Worm (Caenorhabditis elegans) whole organism, L1 larva: ENCODE measurements around the gene mdt-26.
A peak's percentile ranks its signal among the peaks of the same experiment; 100 is the strongest.

Source experiments
- C16A3.4 ChIP-seq: fragments of 150-350 bp; optimal IDR thresholded peaks from 2 replicates; lab custom pipeline; 2014; ENCODE audit warnings: missing biosample characterization, missing genetic modification characterization
- C34B4.2 ChIP-seq: sonication (generic microtip); optimal IDR thresholded peaks from 2 replicates; lab custom pipeline; 2017; ENCODE audit warnings: mild to moderate bottlenecking, missing genetic modification characterization, missing compliant biosample characterization
- Y116A8C.19 ChIP-seq: sonication (generic microtip); optimal IDR thresholded peaks from 2 replicates; lab custom pipeline; 2016; ENCODE audit warnings: missing compliant biosample characterization, missing genetic modification characterization, borderline replicate concordance
- aha-1 ChIP-seq: fragments of 150-350 bp; optimal IDR thresholded peaks from 2 replicates; lab custom pipeline; 2014; ENCODE audit warnings: missing biosample characterization, missing genetic modification characterization
- alr-1 ChIP-seq: fragments of 200-800 bp; sonication (Bioruptor generic); optimal IDR thresholded peaks from 2 replicates; lab custom pipeline; 2018; ENCODE audit warnings: borderline replicate concordance, mild to moderate bottlenecking, missing genetic modification characterization, missing compliant biosample characterization
- aly-2 ChIP-seq: fragments of 150-350 bp; optimal IDR thresholded peaks from 2 replicates; lab custom pipeline; 2014; ENCODE audit warnings: missing biosample characterization, missing genetic modification characterization
- ama-1 ChIP-seq: fragments of 150-350 bp; optimal IDR thresholded peaks from 2 replicates; lab custom pipeline; 2014
- blmp-1 ChIP-seq: fragments of 150-350 bp; optimal IDR thresholded peaks from 2 replicates; lab custom pipeline; 2014; ENCODE audit warnings: missing biosample characterization, missing genetic modification characterization
- ceh-8 ChIP-seq: fragments of 200-800 bp; sonication (Bioruptor generic); optimal IDR thresholded peaks from 2 replicates; lab custom pipeline; 2018; ENCODE audit warnings: mild to moderate bottlenecking, missing genetic modification characterization, moderate library complexity, missing compliant biosample characterization
- ceh-82 ChIP-seq, 3 experiments: fragments of 150-350 bp in 1 of 3; sonication (generic microtip) in 2 of 3; optimal IDR thresholded peaks; 2 replicates each; lab custom pipeline; 2014 to 2017; ENCODE audit warnings: missing biosample characterization in 3 of 3, missing genetic modification characterization in 3 of 3
- ceh-88 ChIP-seq: fragments of 200-800 bp; sonication (Bioruptor generic); IDR thresholded peaks from 2 replicates; pipeline ENCODE4 v1.3.6; 2022; ENCODE audit warnings: missing genetic modification characterization, missing compliant biosample characterization
- ceh-90 ChIP-seq: sonication (generic microtip); optimal IDR thresholded peaks from 2 replicates; lab custom pipeline; 2016; ENCODE audit warnings: missing genetic modification characterization, missing compliant biosample characterization
- ces-1 ChIP-seq: fragments of 150-350 bp; optimal IDR thresholded peaks from 2 replicates; lab custom pipeline; 2014; ENCODE audit warnings: missing biosample characterization, missing genetic modification reagents, missing genetic modification characterization
- dpl-1 ChIP-seq, 3 experiments: fragments of 150-350 bp in 2 of 3; sonication (generic microtip) in 1 of 3; optimal IDR thresholded peaks; 2 replicates each; lab custom pipeline; 2014 to 2017; ENCODE audit warnings: missing biosample characterization in 3 of 3, missing genetic modification characterization in 3 of 3, missing genetic modification reagents in 3 of 3
- dsc-1 ChIP-seq: sonication (generic microtip); optimal IDR thresholded peaks from 2 replicates; lab custom pipeline; 2016; ENCODE audit warnings: mild to moderate bottlenecking, missing genetic modification characterization, missing compliant biosample characterization
- efl-1 ChIP-seq, 4 experiments: fragments of 150-350 bp; optimal IDR thresholded peaks in 3 of 4; peaks in 1 of 4; 1 replicate in 1 of 4; 2 replicates in 3 of 4; lab custom pipeline; 2014; ENCODE audit warnings: missing biosample characterization in 2 of 4, missing genetic modification characterization in 2 of 4, missing genetic modification reagents in 2 of 4
- egl-13 ChIP-seq: sonication (generic microtip); optimal IDR thresholded peaks from 2 replicates; lab custom pipeline; 2016; ENCODE audit warnings: missing genotype, missing genetic modification reagents, missing genetic modification characterization, missing compliant biosample characterization
- elt-3 ChIP-seq, 6 experiments: fragments of 150-350 bp in 1 of 6; sonication (generic microtip); optimal IDR thresholded peaks; 2 replicates each; lab custom pipeline; 2017 to 2018; ENCODE audit warnings: missing biosample characterization in 6 of 6, missing genetic modification characterization in 6 of 6, inconsistent platforms in 1 of 6
- ets-5 ChIP-seq: fragments of 200-800 bp; sonication (Bioruptor generic); IDR thresholded peaks from 2 replicates; pipeline ENCODE4 v1.3.6; 2022; ENCODE audit warnings: missing genetic modification characterization, missing compliant biosample characterization
- fkh-10 ChIP-seq: sonication (generic microtip); optimal IDR thresholded peaks from 2 replicates; lab custom pipeline; 2017; ENCODE audit warnings: missing biosample characterization, missing genetic modification reagents, missing genetic modification characterization
- fkh-4 ChIP-seq: sonication (generic microtip); optimal IDR thresholded peaks from 2 replicates; lab custom pipeline; 2016; ENCODE audit warnings: missing compliant biosample characterization, missing genetic modification characterization, borderline replicate concordance
- fos-1 ChIP-seq: fragments of 150-350 bp; optimal IDR thresholded peaks from 2 replicates; lab custom pipeline; 2014; ENCODE audit warnings: missing biosample characterization, missing genetic modification characterization
- hlh-4 ChIP-seq: sonication (generic microtip); optimal IDR thresholded peaks from 2 replicates; lab custom pipeline; 2016; ENCODE audit warnings: mild to moderate bottlenecking, missing genetic modification characterization, missing compliant biosample characterization
- hpl-2 ChIP-seq: fragments of 150-350 bp; optimal IDR thresholded peaks from 2 replicates; lab custom pipeline; 2014; ENCODE audit warnings: missing biosample characterization, missing genetic modification reagents, missing genetic modification characterization
- lin-13 ChIP-seq: fragments of 150-350 bp; optimal IDR thresholded peaks from 2 replicates; lab custom pipeline; 2014; ENCODE audit warnings: missing biosample characterization, missing genetic modification reagents, missing genetic modification characterization
- lin-14 ChIP-seq: fragments of 200-800 bp; sonication (Bioruptor generic); optimal IDR thresholded peaks from 2 replicates; lab custom pipeline; 2018; ENCODE audit warnings: mild to moderate bottlenecking, missing genetic modification characterization, moderate library complexity, missing compliant biosample characterization
- lin-15B ChIP-seq: fragments of 150-350 bp; sonication (generic microtip); optimal IDR thresholded peaks from 3 replicates; lab custom pipeline; 2014; ENCODE audit warnings: missing biosample characterization, missing genetic modification characterization
- lin-39 ChIP-seq: fragments of 150-350 bp; optimal IDR thresholded peaks from 2 replicates; lab custom pipeline; 2014; ENCODE audit warnings: missing biosample characterization, missing genetic modification reagents, missing genetic modification characterization
- lir-3 ChIP-seq: sonication (generic microtip); optimal IDR thresholded peaks from 2 replicates; lab custom pipeline; 2016; ENCODE audit warnings: mild to moderate bottlenecking, missing genetic modification characterization, moderate library complexity, missing compliant biosample characterization; ENCODE audit not compliant: poor library complexity
- mab-9 ChIP-seq: fragments of 200-800 bp; sonication (Bioruptor generic); IDR thresholded peaks from 2 replicates; pipeline ENCODE4 v1.3.6; 2022; ENCODE audit warnings: missing genetic modification reagents, missing genetic modification characterization, missing compliant biosample characterization
- mdl-1 ChIP-seq, 2 experiments: fragments of 150-350 bp; optimal IDR thresholded peaks; 2 replicates each; lab custom pipeline; 2014 to 2017; ENCODE audit warnings: missing biosample characterization in 2 of 2, missing genetic modification characterization in 2 of 2, inconsistent platforms in 1 of 2
- mef-2 ChIP-seq: fragments of 150-350 bp; optimal IDR thresholded peaks from 2 replicates; lab custom pipeline; 2014; ENCODE audit warnings: missing biosample characterization, missing genetic modification characterization
- nhr-12 ChIP-seq: sonication (generic microtip); optimal IDR thresholded peaks from 2 replicates; lab custom pipeline; 2017; ENCODE audit warnings: missing biosample characterization, missing genetic modification characterization
- nhr-19 ChIP-seq: fragments of 200-800 bp; sonication (Bioruptor generic); conservative IDR thresholded peaks from 2 replicates; pipeline ENCODE4 v1.3.6; 2022; ENCODE audit warnings: missing genetic modification characterization, missing compliant biosample characterization
- nhr-237 ChIP-seq: fragments of 150-350 bp; optimal IDR thresholded peaks from 2 replicates; lab custom pipeline; 2014; ENCODE audit warnings: missing biosample characterization, missing genetic modification characterization
- nhr-28 ChIP-seq: fragments of 150-350 bp; optimal IDR thresholded peaks from 2 replicates; lab custom pipeline; 2014; ENCODE audit warnings: missing biosample characterization, missing genetic modification characterization
- nhr-47 ChIP-seq: sonication (generic microtip); optimal IDR thresholded peaks from 2 replicates; lab custom pipeline; 2016; ENCODE audit warnings: mild to moderate bottlenecking, missing genetic modification characterization, moderate library complexity, missing compliant biosample characterization
- nhr-71 ChIP-seq: sonication (generic microtip); optimal IDR thresholded peaks from 2 replicates; lab custom pipeline; 2016; ENCODE audit warnings: mild to moderate bottlenecking, missing genetic modification characterization, moderate library complexity, missing compliant biosample characterization
- nhr-77 ChIP-seq: fragments of 150-350 bp; optimal IDR thresholded peaks from 2 replicates; lab custom pipeline; 2014; ENCODE audit warnings: missing biosample characterization, missing genetic modification characterization
- nhr-84 ChIP-seq: sonication (generic microtip); optimal IDR thresholded peaks from 2 replicates; lab custom pipeline; 2017; ENCODE audit warnings: missing biosample characterization, missing genetic modification characterization
- pag-3 ChIP-seq: sonication (generic microtip); optimal IDR thresholded peaks from 2 replicates; lab custom pipeline; 2017; ENCODE audit warnings: missing genetic modification characterization, mild to moderate bottlenecking, missing compliant biosample characterization, antibody characterized with exemption, borderline replicate concordance; ENCODE audit not compliant: insufficient read depth
- rnt-1 ChIP-seq: sonication (generic microtip); optimal IDR thresholded peaks from 2 replicates; lab custom pipeline; 2016; ENCODE audit warnings: mild to moderate bottlenecking, missing genetic modification characterization, moderate library complexity, missing compliant biosample characterization
- snpc-4 ChIP-seq: fragments of 150-350 bp; optimal IDR thresholded peaks from 2 replicates; lab custom pipeline; 2014; ENCODE audit warnings: missing biosample characterization, missing genetic modification characterization
- snu-23 ChIP-seq: sonication (generic microtip); optimal IDR thresholded peaks from 2 replicates; lab custom pipeline; 2016; ENCODE audit warnings: missing genetic modification characterization, missing compliant biosample characterization
- tlp-1 ChIP-seq: fragments of 150-350 bp; optimal IDR thresholded peaks from 2 replicates; lab custom pipeline; 2014; ENCODE audit warnings: missing biosample characterization, missing genetic modification characterization
- unc-130 ChIP-seq: fragments of 150-350 bp; optimal IDR thresholded peaks from 2 replicates; lab custom pipeline; 2017; ENCODE audit warnings: missing biosample characterization, missing genetic modification characterization, inconsistent platforms
- unc-98 ChIP-seq: fragments of 200-800 bp; sonication (Bioruptor generic); IDR thresholded peaks from 2 replicates; pipeline ENCODE4 v1.3.6; 2022; ENCODE audit warnings: missing genetic modification characterization, missing compliant biosample characterization
- vab-15 ChIP-seq: sonication (generic microtip); optimal IDR thresholded peaks from 2 replicates; lab custom pipeline; 2017; ENCODE audit warnings: missing genotype, mild to moderate bottlenecking, missing genetic modification characterization, missing compliant biosample characterization
- zag-1 ChIP-seq: fragments of 150-350 bp; optimal IDR thresholded peaks from 2 replicates; lab custom pipeline; 2014; ENCODE audit warnings: missing biosample characterization, missing genetic modification characterization
- ztf-4 ChIP-seq: fragments of 150-350 bp; optimal IDR thresholded peaks from 2 replicates; lab custom pipeline; 2014; ENCODE audit warnings: missing biosample characterization, missing genetic modification characterization

The mdt-26 gene

DNA sequence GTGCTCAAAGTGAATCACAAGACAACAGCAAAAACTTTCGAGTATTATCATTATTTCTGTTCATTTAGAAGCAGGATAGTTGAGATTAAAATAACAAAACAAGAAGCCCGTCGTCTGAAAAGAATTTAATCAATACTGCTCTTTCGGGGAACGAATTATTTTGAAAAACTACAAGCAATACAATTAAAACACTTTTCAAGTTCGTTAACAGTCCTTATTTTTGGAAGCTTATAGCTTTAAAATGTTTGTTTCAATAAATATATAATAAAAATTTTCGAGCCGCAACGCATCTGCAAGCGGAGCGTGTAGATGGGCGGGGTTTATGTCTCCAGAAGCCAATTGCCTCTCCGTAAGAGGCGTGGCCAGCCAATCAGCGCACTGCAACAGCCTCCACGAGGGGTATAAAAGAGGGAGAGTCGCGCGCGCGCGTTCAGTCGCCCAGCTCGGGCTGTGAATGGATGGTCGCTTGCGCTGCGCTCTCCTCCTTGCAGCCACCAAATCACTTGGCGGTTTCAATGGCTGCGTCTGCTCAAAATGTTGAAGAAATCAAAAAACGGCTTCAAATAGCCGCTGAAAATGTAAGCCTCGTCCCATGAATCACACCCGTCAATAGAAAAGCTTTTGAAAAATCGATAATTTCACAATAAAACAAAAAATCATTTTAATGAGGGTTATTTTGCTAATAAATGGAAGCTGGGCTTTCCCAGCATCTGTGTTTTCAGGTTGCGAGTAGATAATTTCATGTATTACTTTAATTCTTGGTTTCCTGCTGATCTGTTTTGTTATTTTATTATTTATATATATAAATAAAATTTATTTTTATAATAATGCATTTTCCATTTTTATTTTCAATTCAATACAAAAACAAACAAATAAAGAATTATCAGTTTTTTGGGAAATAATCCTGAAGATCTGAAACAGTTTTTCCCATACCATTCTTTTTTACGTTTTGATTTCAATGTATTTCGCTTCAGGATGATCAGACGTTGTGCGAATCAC lies at the start of gene mdt-26, which contains the start of gene ift-43:
Gene mdt-26 (plus strand): TSS at position 446 of the 999 bp plus-strand sequence.
Gene ift-43 (minus strand): TSS at position 51 of the 999 bp plus-strand sequence.
- TF ChIP-seq mdl-1 (tag; optimal IDR thresholded peaks at IDR 0.05; lab: Kevin White, UChicago): peak in 1 of 2 experiments; percentile 78
- TF ChIP-seq alr-1 (tag; lab: Kevin White, UChicago): no peak
- TF ChIP-seq aly-2 (tag; lab: Kevin White, UChicago): peak; percentile 44
- peak; percentile 99 for TF ChIP-seq ama-1 (lab: Kevin White, UChicago)
- peak; percentile 76 for TF ChIP-seq C16A3.4 (tag; lab: Kevin White, UChicago)
- TF ChIP-seq fkh-10 (GFP tag; lab: Kevin White, UChicago): peak; percentile 76
- TF ChIP-seq lin-14: peak; percentile 76
- peak; percentile 74 for TF ChIP-seq nhr-237
- peak; percentile 78 for TF ChIP-seq rnt-1 (tag; lab: Kevin White, UChicago)
- no peak for TF ChIP-seq tlp-1 (tag; lab: Kevin White, UChicago)
- no peak for TF ChIP-seq nhr-84 (tag; lab: Kevin White, UChicago)
- TF ChIP-seq hpl-2 (GFP tag; lab: Kevin White, UChicago): peak; percentile 49
- peak; percentile 28 for TF ChIP-seq fkh-4 (tag; lab: Kevin White, UChicago)
- TF ChIP-seq pag-3 (tag; lab: Kevin White, UChicago): peak; percentile 1
- peak; percentile 93 for TF ChIP-seq dsc-1 (tag; lab: Kevin White, UChicago)
- TF ChIP-seq ztf-4 (tag; lab: Kevin White, UChicago): peak; percentile 73
- peak; percentile 14 for TF ChIP-seq C34B4.2 (tag; lab: Kevin White, UChicago)
- no peak for TF ChIP-seq ces-1 (GFP tag; lab: Kevin White, UChicago)
- peak; percentile 17 to 89 (median 77) for TF ChIP-seq ceh-82 (tag; optimal IDR thresholded peaks at IDR 0.05; lab: Kevin White, UChicago)
- TF ChIP-seq unc-98 (GFP tag; lab: Robert Waterston, UW): no peak
- peak; percentile 66 for TF ChIP-seq nhr-77 (tag; lab: Kevin White, UChicago)
- TF ChIP-seq efl-1 (optimal IDR thresholded peaks at IDR 0.05; lab: Kevin White, UChicago): peak; percentile 68 to 74
- peak; percentile 64 to 96 for TF ChIP-seq efl-1 (GFP tag; optimal IDR thresholded peaks at IDR 0.05 in 1 of 2; lab: Kevin White, UChicago)
- TF ChIP-seq nhr-12 (tag; lab: Kevin White, UChicago): no peak
- TF ChIP-seq ceh-88 (GFP tag; lab: Robert Waterston, UW): peak; percentile 71
- peak; percentile 93 for TF ChIP-seq nhr-71
- TF ChIP-seq nhr-47: peak; percentile 94
- peak; percentile 67 for TF ChIP-seq lin-13 (GFP tag; lab: Kevin White, UChicago)
- peak; percentile 44 for TF ChIP-seq blmp-1 (tag; lab: Kevin White, UChicago)
- peak; percentile 93 for TF ChIP-seq snu-23 (GFP tag; lab: Kevin White, UChicago)
- TF ChIP-seq nhr-28 (tag; lab: Kevin White, UChicago): no peak
- TF ChIP-seq unc-130 (tag; lab: Kevin White, UChicago): no peak
- TF ChIP-seq dpl-1 (GFP tag; optimal IDR thresholded peaks at IDR 0.05; lab: Kevin White, UChicago): peak; percentile 35 to 70 (median 60)
- TF ChIP-seq mab-9 (GFP tag; lab: Robert Waterston, UW): peak; percentile 80
- peak in 2 of 6 experiments; percentile 57 to 58 for TF ChIP-seq elt-3 (tag; optimal IDR thresholded peaks at IDR 0.05; lab: Kevin White, UChicago)
- TF ChIP-seq ceh-90 (tag; lab: Kevin White, UChicago): no peak
- peak; percentile 67 for TF ChIP-seq lin-15B (tag; lab: Kevin White, UChicago)
- no peak for TF ChIP-seq Y116A8C.19 (tag; lab: Kevin White, UChicago)
- TF ChIP-seq fos-1 (tag; lab: Kevin White, UChicago): no peak
- peak; percentile 58 for TF ChIP-seq ceh-8 (GFP tag; lab: Kevin White, UChicago)
- peak; percentile 58 for TF ChIP-seq snpc-4 (tag; lab: Kevin White, UChicago)
- peak; percentile 53 for TF ChIP-seq lir-3 (tag; lab: Kevin White, UChicago)
- peak; percentile 81 for TF ChIP-seq nhr-19
- TF ChIP-seq lin-39 (tag; lab: Kevin White, UChicago): peak; percentile 38
- peak; percentile 2 for TF ChIP-seq aha-1 (tag; lab: Kevin White, UChicago)
- peak; percentile 85 for TF ChIP-seq egl-13
- TF ChIP-seq vab-15 (tag; lab: Kevin White, UChicago): no peak
- TF ChIP-seq hlh-4: peak; percentile 20
- TF ChIP-seq mef-2: no peak
- TF ChIP-seq zag-1 (tag; lab: Kevin White, UChicago): no peak
- no peak for TF ChIP-seq ets-5 (GFP tag; lab: Robert Waterston, UW)
